Fruit fly (Drosophila melanogaster): ENCODE results near the gene htk.
A peak's percentile ranks its signal among the peaks of the same experiment; 100 is the strongest.

DNA sequence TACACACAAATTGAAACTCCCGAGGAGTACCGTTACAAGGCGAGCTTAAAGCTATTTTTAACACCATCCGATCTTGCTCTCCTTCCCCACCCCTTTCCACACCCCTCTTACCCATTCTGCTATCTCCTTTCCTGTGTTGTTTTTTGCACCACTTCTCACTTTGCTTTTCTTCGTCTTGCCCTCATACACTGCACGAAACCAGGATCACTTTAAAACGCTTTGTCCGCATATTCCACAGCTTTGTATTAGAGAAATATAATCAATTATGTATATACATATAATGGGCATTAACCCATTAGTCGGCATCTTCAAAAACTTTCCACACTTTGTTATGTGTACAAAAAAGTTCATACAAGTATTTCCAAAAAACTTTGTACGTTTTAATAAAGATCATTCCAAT lies 8.0 kb upstream of the htk start:
- TF ChIP-seq CG4496 (GFP tag; IDR thresholded peaks at IDR 0.05): peak; percentile 68; the same call in 2 of the 3 replicates
- TF ChIP-seq CG34367 (tag; optimal IDR thresholded peaks at IDR 0.05): peak; percentile 47
- no peak for TF ChIP-seq EcR (GFP tag; optimal IDR thresholded peaks at IDR 0.05)
- peak; percentile 50 for TF ChIP-seq CG14655 (GFP tag; optimal IDR thresholded peaks at IDR 0.05)
- TF ChIP-seq CG9948 (tag; optimal IDR thresholded peaks at IDR 0.05): peak; percentile 36
- peak; percentile 37 for TF ChIP-seq gl (tag; optimal IDR thresholded peaks at IDR 0.05)
- TF ChIP-seq fd96Ca (GFP tag; IDR thresholded peaks at IDR 0.05): no peak
- no peak for TF ChIP-seq CG32121 (GFP tag; IDR thresholded peaks at IDR 0.05)
- TF ChIP-seq CG8159 (tag; optimal IDR thresholded peaks at IDR 0.05): peak; percentile 53
- no peak for TF ChIP-seq CG10348 (GFP tag; IDR thresholded peaks at IDR 0.05)
- TF ChIP-seq CG12605 (GFP tag; IDR thresholded peaks at IDR 0.05): no peak; the same call in 1 of the 2 replicates

Measured in whole organism, pupa.